Worm (Caenorhabditis elegans): ENCODE measurements around the gene srv-16.

DNA sequence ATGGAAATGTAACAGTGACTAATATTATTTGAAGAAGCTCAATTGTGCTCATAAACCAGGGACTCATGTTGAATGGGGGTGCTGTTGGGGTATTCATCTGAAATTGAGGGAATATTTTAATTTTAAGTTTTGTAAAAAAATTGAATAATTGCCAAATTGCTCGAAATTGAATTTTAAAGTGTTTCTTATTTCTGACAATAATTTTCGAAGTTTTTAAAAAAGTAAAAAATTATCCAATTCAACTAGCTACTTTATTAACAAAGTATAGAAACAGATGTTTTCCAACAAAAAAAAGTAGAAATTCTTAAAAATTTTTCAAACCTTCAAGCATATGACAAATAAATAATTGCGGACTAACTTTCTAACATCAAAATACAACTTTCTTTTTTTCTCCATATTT is 39.6 kb downstream of the srv-16 start, which contains the start of gene srv-14:
- TF ChIP-seq nhr-237 (tag; optimal IDR thresholded peaks at IDR 0.05) (no peak), skn-1 (tag; optimal IDR thresholded peaks at IDR 0.05) (no peak), lin-15B (tag; optimal IDR thresholded peaks at IDR 0.05) (no peak), nhr-76 (tag; optimal IDR thresholded peaks at IDR 0.05) (no peak), snpc-4 (tag; optimal IDR thresholded peaks at IDR 0.05) (no peak), tlp-1 (tag; optimal IDR thresholded peaks at IDR 0.05) (no peak), pag-3 (tag; optimal IDR thresholded peaks at IDR 0.05; ENCODE audit: borderline replicate concordance, insufficient read depth) (no peak), pqm-1 (tag; optimal IDR thresholded peaks at IDR 0.05) (no peak), dpl-1 (GFP tag; optimal IDR thresholded peaks at IDR 0.05) (no peak), vab-15 (tag; optimal IDR thresholded peaks at IDR 0.05) (no peak), ceh-82 (tag; optimal IDR thresholded peaks at IDR 0.05) (no peak), lsy-2 (tag; optimal IDR thresholded peaks at IDR 0.05) (no peak), nhr-77 (tag; optimal IDR thresholded peaks at IDR 0.05) (no peak), fkh-10 (GFP tag; optimal IDR thresholded peaks at IDR 0.05) (no peak)

All from whole organism, L1 larva.